Worm (Caenorhabditis elegans): ENCODE results near the gene ZC204.13.
"Not testable (repeated sequence)": the region's sequence is repeated elsewhere in the genome, so short reads cannot be mapped to it uniquely, and the experiment has no call there.

ZC204.13 gene

DNA sequence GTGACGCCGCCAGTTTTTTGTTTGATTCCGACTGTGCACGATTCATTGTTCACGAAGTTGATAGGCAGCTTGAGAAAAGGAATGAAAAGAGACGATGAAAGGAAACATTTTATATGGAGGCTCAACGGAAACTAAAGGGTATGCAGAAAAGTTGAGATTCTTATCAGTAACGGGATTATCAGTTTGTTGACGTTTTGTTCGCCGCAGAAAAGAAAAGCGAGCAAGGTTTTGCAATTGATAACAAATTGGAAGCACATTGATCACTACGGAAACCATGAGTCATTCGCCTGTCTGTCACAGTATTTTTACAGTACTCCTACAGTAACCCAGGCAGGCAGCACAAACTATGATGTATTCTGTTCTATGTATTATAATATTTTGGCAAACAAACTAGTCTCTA lies 24.8 kb downstream of the ZC204.13 start:
- TF ChIP-seq nhr-2 (tag; optimal IDR thresholded peaks at IDR 0.05) (no peak), elt-3 (tag; optimal IDR thresholded peaks at IDR 0.05) (no peak), snpc-4 (tag; optimal IDR thresholded peaks at IDR 0.05) (no peak), ceh-83 (GFP tag; optimal IDR thresholded peaks at IDR 0.05) (no peak), zip-8 (tag; optimal IDR thresholded peaks at IDR 0.05) (no peak), elt-1 (tag; optimal IDR thresholded peaks at IDR 0.05; ENCODE audit: borderline replicate concordance, insufficient read depth) (no peak), nhr-76 (tag; optimal IDR thresholded peaks at IDR 0.05) (no peak), unc-120 (tag; optimal IDR thresholded peaks at IDR 0.05; ENCODE audit: poor library complexity, severe bottlenecking) (no peak), sem-2 (GFP tag; optimal IDR thresholded peaks at IDR 0.05) (no peak), bed-3 (GFP tag; optimal IDR thresholded peaks at IDR 0.05) (no peak), sptf-1 (tag; optimal IDR thresholded peaks at IDR 0.05) (no peak), pha-4 (tag; optimal IDR thresholded peaks at IDR 0.05) (no peak), ces-1 (GFP tag; optimal IDR thresholded peaks at IDR 0.05) (no peak), unc-62 (GFP tag; optimal IDR thresholded peaks at IDR 0.05) (no peak), M03D4.4 (tag; optimal IDR thresholded peaks at IDR 0.05) (no peak)

- TF ChIP-seq mls-2 (tag; optimal IDR thresholded peaks at IDR 0.05); drap-1 (GFP tag; optimal IDR thresholded peaks at IDR 0.05); pha-4 (tag; optimal IDR thresholded peaks at IDR 0.05): not testable (repeated sequence)
These were observed 27.3 kb downstream of the ZC204.13 start, which contains the start of gene C08E3.1 for ce11 chrII:1633490-1633889. TSS of gene C08E3.1 (plus strand) at chrII:1633790.

ce11 chrII:1632216-1632615 lies 28.6 kb downstream of the ZC204.13 start, which contains the start of gene C08E3.13:
TSS of gene C08E3.13 (minus strand) at chrII:1632316.
- TF ChIP-seq nhr-2 (tag; optimal IDR thresholded peaks at IDR 0.05); pha-4 (tag; optimal IDR thresholded peaks at IDR 0.05); bed-3 (GFP tag; optimal IDR thresholded peaks at IDR 0.05): not testable (repeated sequence)

DNA sequence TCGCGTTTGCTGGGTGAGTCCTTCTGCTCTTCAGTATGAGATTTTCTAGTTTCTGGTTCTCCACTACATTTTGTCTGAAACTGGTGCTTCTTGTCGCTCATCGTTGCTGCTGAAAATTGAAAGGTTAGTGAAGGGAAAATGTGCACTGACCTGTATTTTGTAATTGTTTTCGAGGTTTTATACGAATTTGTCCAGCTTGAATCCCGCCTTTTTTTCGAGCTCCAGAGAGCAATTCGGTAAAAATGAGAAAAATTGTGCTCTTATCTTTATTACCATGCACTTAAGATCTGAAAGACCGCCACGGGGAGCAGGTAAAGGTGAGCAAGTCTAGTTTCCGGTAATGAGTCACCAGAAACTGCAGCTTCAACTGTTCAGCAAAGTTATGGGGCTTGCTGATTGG lies 33.0 kb downstream of the ZC204.13 start, which contains the start of gene C08E3.15:
TSS of gene C08E3.15 (minus strand) at position 101 of the 400 bp plus-strand sequence.
- TF ChIP-seq lin-32 (GFP tag; optimal IDR thresholded peaks at IDR 0.05); bed-3 (GFP tag; optimal IDR thresholded peaks at IDR 0.05); unc-39 (tag; optimal IDR thresholded peaks at IDR 0.05): not testable (repeated sequence)

ce11 chrII:1625666-1626065 lies 35.1 kb downstream of the ZC204.13 start, which contains the start of gene C08E3.14:
TSS of gene C08E3.14 (plus strand) at chrII:1625966.
- TF ChIP-seq mep-1 (tag; optimal IDR thresholded peaks at IDR 0.05) (no peak), unc-39 (tag; optimal IDR thresholded peaks at IDR 0.05) (no peak), zip-8 (tag; optimal IDR thresholded peaks at IDR 0.05) (no peak), lin-32 (GFP tag; optimal IDR thresholded peaks at IDR 0.05) (no peak), unc-62 (GFP tag; optimal IDR thresholded peaks at IDR 0.05) (no peak), ceh-43 (GFP tag; optimal IDR thresholded peaks at IDR 0.05) (no peak), elt-3 (tag; optimal IDR thresholded peaks at IDR 0.05) (no peak), nhr-12 (tag; optimal IDR thresholded peaks at IDR 0.05) (no peak)

ce11 chrII:1624572-1624971 lies 36.2 kb downstream of the ZC204.13 start, which contains the start of gene fbxa-160:
TSS of gene fbxa-160 (minus strand) at chrII:1624672.
- TF ChIP-seq nhr-12 (tag; optimal IDR thresholded peaks at IDR 0.05) = no peak

ce11 chrII:1621795-1622194 lies 39.0 kb downstream of the ZC204.13 start:
- TF ChIP-seq elt-3 (tag; optimal IDR thresholded peaks at IDR 0.05) (no peak), mls-2 (tag; optimal IDR thresholded peaks at IDR 0.05) (no peak), tbx-8 (GFP tag; optimal IDR thresholded peaks at IDR 0.05) (no peak), lin-32 (GFP tag; optimal IDR thresholded peaks at IDR 0.05) (no peak), ceh-39 (tag; optimal IDR thresholded peaks at IDR 0.05) (no peak), mep-1 (tag; optimal IDR thresholded peaks at IDR 0.05) (no peak), unc-62 (GFP tag; optimal IDR thresholded peaks at IDR 0.05) (no peak), mab-5 (tag; optimal IDR thresholded peaks at IDR 0.05) (no peak), cnd-1 (tag; optimal IDR thresholded peaks at IDR 0.05) (no peak)

All from whole organism, mixed stage, embryonic.